Fruit fly (Drosophila melanogaster): Measurements from ENCODE around the gene Eip78C.
A peak's percentile ranks its signal among the peaks of the same experiment; 100 is the strongest.

The Eip78C gene

dm6 chr3L:21241447-21241983 lies 15.1 kb downstream of the Eip78C start (continued):
- TF ChIP-seq H2.0 (GFP tag; IDR thresholded peaks at IDR 0.05) (no peak), Rfx (GFP tag; IDR thresholded peaks at IDR 0.05) (no peak), CG6175 (GFP tag; IDR thresholded peaks at IDR 0.05) (no peak), CG11723 (GFP tag; optimal IDR thresholded peaks at IDR 0.05) (no peak), tin (GFP tag; optimal IDR thresholded peaks at IDR 0.05) (no peak), CG13624 (GFP tag; optimal IDR thresholded peaks at IDR 0.05) (peak; percentile 18), sob (GFP tag; IDR thresholded peaks at IDR 0.05) (no peak), kay (GFP tag; optimal IDR thresholded peaks at IDR 0.05) (no peak), sim (GFP tag; IDR thresholded peaks at IDR 0.05) (no peak), CG10274 (GFP tag; optimal IDR thresholded peaks at IDR 0.05) (peak; percentile 20), stwl (tag; optimal IDR thresholded peaks at IDR 0.05) (no peak)

dm6 chr3L:21242958-21243357 lies 16.5 kb downstream of the Eip78C start:
- TF ChIP-seq HLH4C (GFP tag; IDR thresholded peaks at IDR 0.05; ENCODE audit: partially characterized antibody) (peak; percentile 65), nerfin-2 (GFP tag; IDR thresholded peaks at IDR 0.05; ENCODE audit: partially characterized antibody) (peak; percentile 33; the same call in 1 of the 2 replicates), Myb (GFP tag; optimal IDR thresholded peaks at IDR 0.05) (no peak), bbx (GFP tag; IDR thresholded peaks at IDR 0.05; ENCODE audit: partially characterized antibody) (peak; percentile 34), CG7963 (GFP tag; IDR thresholded peaks at IDR 0.05; ENCODE audit: partially characterized antibody) (0 out of 3 replicates have a peak, but pooled peaks have one; percentile 38), Bgb (GFP tag; IDR thresholded peaks at IDR 0.05; ENCODE audit: partially characterized antibody) (peak; percentile 38; the same call in 1 of the 2 replicates), Scr (GFP tag; IDR thresholded peaks at IDR 0.05; ENCODE audit: partially characterized antibody) (0 out of 2 replicates have a peak, but pooled peaks have one; percentile 16), Max (GFP tag; optimal IDR thresholded peaks at IDR 0.05) (no peak), CG3065 (GFP tag; optimal IDR thresholded peaks at IDR 0.05) (no peak), Opbp (GFP tag; IDR thresholded peaks at IDR 0.05; ENCODE audit: partially characterized antibody) (0 out of 3 replicates have a peak, but pooled peaks have one; percentile 25), Med (GFP tag) (peak; percentile 10), Ets65A (GFP tag) (peak; percentile 93), tna (GFP tag; IDR thresholded peaks at IDR 0.05; ENCODE audit: partially characterized antibody) (peak; percentile 55; the same call in 1 of the 2 replicates), CG7556 (GFP tag; optimal IDR thresholded peaks at IDR 0.05) (no peak)

dm6 chr3L:21243417-21243816 lies 17.0 kb downstream of the Eip78C start:
- TF ChIP-seq CG12744 (GFP tag; optimal IDR thresholded peaks at IDR 0.05) (no peak), CG12942 (GFP tag; optimal IDR thresholded peaks at IDR 0.05) (no peak), CG18262 (tag; optimal IDR thresholded peaks at IDR 0.05) (peak; percentile 5), Gug (GFP tag; IDR thresholded peaks at IDR 0.05) (no peak), hth (optimal IDR thresholded peaks at IDR 0.05) (no peak), Trl (optimal IDR thresholded peaks at IDR 0.05) (no peak), Trl (GFP tag; optimal IDR thresholded peaks at IDR 0.05) (no peak), CG10462 (GFP tag; optimal IDR thresholded peaks at IDR 0.05) (no peak), sisA (GFP tag; IDR thresholded peaks at IDR 0.05) (no peak), Drgx (GFP tag; IDR thresholded peaks at IDR 0.05) (0 out of 2 replicates have a peak, but pooled peaks have one; percentile 23), luna (GFP tag; optimal IDR thresholded peaks at IDR 0.05) (no peak), HHEX (GFP tag; optimal IDR thresholded peaks at IDR 0.05) (no peak), Ravus (GFP tag; IDR thresholded peaks at IDR 0.05) (no peak), chinmo (GFP tag; IDR thresholded peaks at IDR 0.05; ENCODE audit: partially characterized antibody) (no peak), Stat92E (GFP tag; optimal IDR thresholded peaks at IDR 0.05) (no peak), CG18476 (GFP tag; optimal IDR thresholded peaks at IDR 0.05) (no peak), Sox102F (GFP tag; optimal IDR thresholded peaks at IDR 0.05) (peak; percentile 1), nmo (GFP tag; optimal IDR thresholded peaks at IDR 0.05) (no peak), dmrt99B (tag; optimal IDR thresholded peaks at IDR 0.05) (no peak), gem (tag; optimal IDR thresholded peaks at IDR 0.05) (peak; percentile 19), CG30403 (GFP tag; optimal IDR thresholded peaks at IDR 0.05) (no peak), CG31441 (GFP tag; IDR thresholded peaks at IDR 0.05) (0 out of 2 replicates have a peak, but pooled peaks have one; percentile 20), CG16813 (GFP tag; IDR thresholded peaks at IDR 0.05; ENCODE audit: partially characterized antibody) (no peak), gcm2 (GFP tag; optimal IDR thresholded peaks at IDR 0.05) (no peak)

Data from whole organism, embryonic.